Fruit fly (Drosophila melanogaster) whole organism: ENCODE results near the gene CG6693.

Experiments used
- CG8478 ChIP-seq: fragments of >200 bp; optimal IDR thresholded peaks from 2 replicates; lab custom pipeline; 2018; ENCODE audit warnings: inconsistent platforms
- Dll ChIP-seq: fragments of >200 bp; optimal IDR thresholded peaks from 2 replicates; lab custom pipeline; 2017
- EcR ChIP-seq, 2 experiments: fragments of >200 bp; optimal IDR thresholded peaks; 2 replicates each; lab custom pipeline; 2017; ENCODE audit warnings: missing biosample characterization in 2 of 2, missing genetic modification characterization in 2 of 2, missing genetic modification reagents in 2 of 2
- pan ChIP-seq: fragments of >200 bp; optimal IDR thresholded peaks from 2 replicates; lab custom pipeline; 2017
- psq ChIP-seq: fragments of >200 bp; optimal IDR thresholded peaks from 2 replicates; lab custom pipeline; 2017
- usp ChIP-seq: fragments of >200 bp; optimal IDR thresholded peaks from 2 replicates; lab custom pipeline; 2017; ENCODE audit warnings: missing biosample characterization, missing genetic modification characterization, mixed read lengths

The CG6693 gene

dm6 chr3R:11198062-11198472 is 23.4 kb downstream of the CG6693 start:
- TF ChIP-seq Dll, result no peak
- TF ChIP-seq EcR (GFP tag; optimal IDR thresholded peaks at IDR 0.05; lab: Kevin White, UChicago), result peak in 1 of 2 experiments; percentile 1
- no peak for TF ChIP-seq CG8478 (lab: Kevin White, UChicago)

- TF ChIP-seq Dll (no peak), CG8478 (lab: Kevin White, UChicago) (no peak)
Observed at dm6 chr3R:11197389-11197716, 24.1 kb downstream of the CG6693 start, which contains the start of gene cu. TSS of gene cu (plus strand) at chr3R:11197592.

- no peak for TF ChIP-seq psq (lab: Kevin White, UChicago)
Observed at dm6 chr3R:11196648-11197388, 24.6 kb downstream of the CG6693 start.

dm6 chr3R:11195792-11196191 is 25.6 kb downstream of the CG6693 start, which contains the start of gene CG18577:
TSS of gene CG18577 (plus strand) at chr3R:11196092.
- no peak for TF ChIP-seq psq (lab: Kevin White, UChicago)
- no peak for TF ChIP-seq Dll
- TF ChIP-seq usp (GFP tag; lab: Kevin White, UChicago), result no peak
- TF ChIP-seq EcR (GFP tag; optimal IDR thresholded peaks at IDR 0.05; lab: Kevin White, UChicago), result no peak

dm6 chr3R:11178300-11178699 is 43.1 kb downstream of the CG6693 start:
- no peak for TF ChIP-seq usp (GFP tag; lab: Kevin White, UChicago)

dm6 chr3R:11177579-11177978 is 43.9 kb downstream of the CG6693 start:
- TF ChIP-seq pan (no peak), psq (lab: Kevin White, UChicago) (no peak), Dll (no peak), CG8478 (lab: Kevin White, UChicago) (no peak)

- TF ChIP-seq usp (GFP tag; lab: Kevin White, UChicago) (no peak), Dll (no peak), psq (lab: Kevin White, UChicago) (no peak), CG8478 (lab: Kevin White, UChicago) (no peak), EcR (GFP tag; optimal IDR thresholded peaks at IDR 0.05; lab: Kevin White, UChicago) (no peak), pan (no peak)
Observed at dm6 chr3R:11175777-11176176, 45.7 kb downstream of the CG6693 start.

dm6 chr3R:11175308-11175707 is 46.1 kb downstream of the CG6693 start, which contains the start of the genes Ugt304A1 and Ugt303A1:
TSS of gene Ugt304A1 (minus strand) at chr3R:11175408.
TSS of gene Ugt303A1 (plus strand) at chr3R:11175529.
- no peak for TF ChIP-seq psq (lab: Kevin White, UChicago)
- TF ChIP-seq pan, result no peak
- TF ChIP-seq EcR (GFP tag; optimal IDR thresholded peaks at IDR 0.05; lab: Kevin White, UChicago), result no peak
- TF ChIP-seq usp (GFP tag; lab: Kevin White, UChicago), result no peak
- TF ChIP-seq CG8478 (lab: Kevin White, UChicago), result no peak
- no peak for TF ChIP-seq Dll

dm6 chr3R:11173169-11173506 is 48.3 kb downstream of the CG6693 start:
- TF ChIP-seq usp (GFP tag; lab: Kevin White, UChicago), result no peak
- TF ChIP-seq CG8478 (lab: Kevin White, UChicago), result no peak
- no peak for TF ChIP-seq Dll
- TF ChIP-seq psq (lab: Kevin White, UChicago), result no peak
- TF ChIP-seq EcR (GFP tag; optimal IDR thresholded peaks at IDR 0.05; lab: Kevin White, UChicago), result no peak

dm6 chr3R:11172460-11173168 is 48.8 kb downstream of the CG6693 start, which contains the start of gene Ugt35A1:
TSS of gene Ugt35A1 (minus strand) at chr3R:11172664.
- TF ChIP-seq pan (no peak), psq (lab: Kevin White, UChicago) (no peak), CG8478 (lab: Kevin White, UChicago) (no peak), Dll (no peak)
